Worm (Caenorhabditis elegans): Measurements from ENCODE around the gene srw-140.

srw-140 gene

ce11 chrV:5172833-5173232 is 7.3 kb downstream of the srw-140 start, which contains the start of gene srt-65:
Gene srt-65 (minus strand): TSS chrV:5172933.
- TF ChIP-seq tbx-2 (tag; optimal IDR thresholded peaks at IDR 0.05) (no peak), ceh-82 (tag; optimal IDR thresholded peaks at IDR 0.05) (no peak), nhr-237 (tag; optimal IDR thresholded peaks at IDR 0.05) (no peak), pqm-1 (tag; optimal IDR thresholded peaks at IDR 0.05) (no peak), nhr-25 (tag; optimal IDR thresholded peaks at IDR 0.05) (no peak), fkh-2 (tag; optimal IDR thresholded peaks at IDR 0.05) (no peak), unc-39 (tag; optimal IDR thresholded peaks at IDR 0.05) (no peak), lsy-12 (tag; optimal IDR thresholded peaks at IDR 0.05) (no peak), nfya-1 (tag; optimal IDR thresholded peaks at IDR 0.05; ENCODE audit: insufficient read depth) (no peak), nhr-77 (tag; optimal IDR thresholded peaks at IDR 0.05) (no peak), fos-1 (tag; optimal IDR thresholded peaks at IDR 0.05) (no peak)

- TF ChIP-seq pha-4 (tag; optimal IDR thresholded peaks at IDR 0.05) (no peak), pqm-1 (tag; optimal IDR thresholded peaks at IDR 0.05) (peak; percentile 17), eor-1 (tag; optimal IDR thresholded peaks at IDR 0.05) (no peak), nhr-11 (tag; optimal IDR thresholded peaks at IDR 0.05) (no peak), hmg-11 (tag; optimal IDR thresholded peaks at IDR 0.05) (no peak), nhr-25 (tag; optimal IDR thresholded peaks at IDR 0.05) (no peak)
These were observed 11.7 kb downstream of the srw-140 start, which contains the start of gene ugt-51 for ce11 chrV:5177209-5177608. Gene ugt-51 (minus strand): TSS chrV:5177309.

- TF ChIP-seq fkh-10 (GFP tag; optimal IDR thresholded peaks at IDR 0.05), result no peak
- TF ChIP-seq tbx-2 (tag; optimal IDR thresholded peaks at IDR 0.05), result no peak
- TF ChIP-seq nhr-12 (tag; optimal IDR thresholded peaks at IDR 0.05), result no peak
- TF ChIP-seq fkh-2 (tag; optimal IDR thresholded peaks at IDR 0.05), result no peak
- no peak for TF ChIP-seq daf-12 (tag; optimal IDR thresholded peaks at IDR 0.05)
- TF ChIP-seq elt-2 (tag; optimal IDR thresholded peaks at IDR 0.05), result peak; percentile 47
- no peak for TF ChIP-seq nhr-23 (tag; optimal IDR thresholded peaks at IDR 0.05)
- no peak for TF ChIP-seq hmg-11 (tag; optimal IDR thresholded peaks at IDR 0.05)
- no peak for TF ChIP-seq ceh-28 (tag; optimal IDR thresholded peaks at IDR 0.05)
- no peak for TF ChIP-seq egl-5 (tag; optimal IDR thresholded peaks at IDR 0.05)
- TF ChIP-seq nhr-25 (tag; optimal IDR thresholded peaks at IDR 0.05), result no peak
- TF ChIP-seq ceh-16 (tag; optimal IDR thresholded peaks at IDR 0.05), result no peak
- no peak for TF ChIP-seq lin-39 (tag; optimal IDR thresholded peaks at IDR 0.05)
- peak; percentile 42 for TF ChIP-seq pqm-1 (tag; optimal IDR thresholded peaks at IDR 0.05)
- no peak for TF ChIP-seq zag-1 (tag; optimal IDR thresholded peaks at IDR 0.05)
- no peak for TF ChIP-seq ama-1 (optimal IDR thresholded peaks at IDR 0.05)
These were observed 12.5 kb downstream of the srw-140 start for ce11 chrV:5178051-5178450.

ce11 chrV:5181612-5182011 is 16.1 kb downstream of the srw-140 start, which contains the start of gene C03A7.2:
Gene C03A7.2 (plus strand): TSS chrV:5181912.
- TF ChIP-seq nhr-23 (tag; optimal IDR thresholded peaks at IDR 0.05) (no peak), eor-1 (tag; optimal IDR thresholded peaks at IDR 0.05) (no peak), ceh-9 (tag; optimal IDR thresholded peaks at IDR 0.05) (no peak), ceh-28 (tag; optimal IDR thresholded peaks at IDR 0.05) (no peak), zag-1 (tag; optimal IDR thresholded peaks at IDR 0.05) (no peak), nhr-76 (tag; optimal IDR thresholded peaks at IDR 0.05) (no peak), fkh-10 (GFP tag; optimal IDR thresholded peaks at IDR 0.05) (no peak), hmg-11 (tag; optimal IDR thresholded peaks at IDR 0.05) (no peak), daf-12 (tag; optimal IDR thresholded peaks at IDR 0.05) (no peak), sea-2 (GFP tag; optimal IDR thresholded peaks at IDR 0.05) (no peak), lsy-12 (tag; optimal IDR thresholded peaks at IDR 0.05) (no peak), skn-1 (tag; optimal IDR thresholded peaks at IDR 0.05) (no peak), nhr-28 (tag; optimal IDR thresholded peaks at IDR 0.05) (no peak)

- TF ChIP-seq sea-2 (GFP tag; optimal IDR thresholded peaks at IDR 0.05), result no peak
- no peak for TF ChIP-seq daf-12 (tag; optimal IDR thresholded peaks at IDR 0.05)
- TF ChIP-seq ZK546.5 (tag; optimal IDR thresholded peaks at IDR 0.05), result no peak
- TF ChIP-seq nhr-12 (tag; optimal IDR thresholded peaks at IDR 0.05), result no peak
- peak; percentile 92 for TF ChIP-seq elt-2 (tag; optimal IDR thresholded peaks at IDR 0.05)
- peak; percentile 88 for TF ChIP-seq pqm-1 (tag; optimal IDR thresholded peaks at IDR 0.05)
- TF ChIP-seq nhr-76 (tag; optimal IDR thresholded peaks at IDR 0.05), result no peak
- no peak for TF ChIP-seq elt-1 (tag; optimal IDR thresholded peaks at IDR 0.05)
- no peak for TF ChIP-seq mml-1 (tag; optimal IDR thresholded peaks at IDR 0.05)
- no peak for TF ChIP-seq fkh-10 (GFP tag; optimal IDR thresholded peaks at IDR 0.05)
- TF ChIP-seq nhr-11 (tag; optimal IDR thresholded peaks at IDR 0.05), result no peak
- TF ChIP-seq ztf-11 (tag; optimal IDR thresholded peaks at IDR 0.05), result no peak
- no peak for TF ChIP-seq nhr-23 (tag; optimal IDR thresholded peaks at IDR 0.05)
- TF ChIP-seq aly-2 (tag; optimal IDR thresholded peaks at IDR 0.05), result no peak
- TF ChIP-seq ztf-4 (tag; optimal IDR thresholded peaks at IDR 0.05), result no peak
- TF ChIP-seq lin-15B (tag; optimal IDR thresholded peaks at IDR 0.05), result no peak
- no peak for TF ChIP-seq elt-3 (tag; optimal IDR thresholded peaks at IDR 0.05)
- TF ChIP-seq mdl-1 (tag; optimal IDR thresholded peaks at IDR 0.05), result no peak
- TF ChIP-seq ceh-9 (tag; optimal IDR thresholded peaks at IDR 0.05), result no peak
- no peak for TF ChIP-seq ceh-16 (tag; optimal IDR thresholded peaks at IDR 0.05)
- no peak for TF ChIP-seq zag-1 (tag; optimal IDR thresholded peaks at IDR 0.05)
- TF ChIP-seq jun-1 (tag; optimal IDR thresholded peaks at IDR 0.05), result peak; percentile 77
- no peak for TF ChIP-seq nhr-28 (tag; optimal IDR thresholded peaks at IDR 0.05)
- TF ChIP-seq nhr-67 (tag; optimal IDR thresholded peaks at IDR 0.05), result no peak
- no peak for TF ChIP-seq lsy-12 (tag; optimal IDR thresholded peaks at IDR 0.05)
- no peak for TF ChIP-seq unc-39 (tag; optimal IDR thresholded peaks at IDR 0.05)
- TF ChIP-seq snpc-4 (tag; optimal IDR thresholded peaks at IDR 0.05), result no peak
- TF ChIP-seq ceh-82 (tag; optimal IDR thresholded peaks at IDR 0.05), result no peak
- no peak for TF ChIP-seq tbx-2 (tag; optimal IDR thresholded peaks at IDR 0.05)
- peak; percentile 42 for TF ChIP-seq pha-4 (tag; optimal IDR thresholded peaks at IDR 0.05)
These were observed 27.0 kb downstream of the srw-140 start, which contains the start of gene C03A7.13 for ce11 chrV:5192501-5192900. Gene C03A7.13 (minus strand): TSS chrV:5192543.
